Worm (Caenorhabditis elegans): ENCODE data around the gene B0334.10.
A peak's percentile ranks its signal among the peaks of the same experiment; 100 is the strongest.

Gene B0334.10

ce11 chrII:11566970-11567711 is 48.9 kb downstream of the B0334.10 start, which contains the start of gene F54D5.5 (continued):
- TF ChIP-seq tbx-2 (tag; optimal IDR thresholded peaks at IDR 0.05) (peak; percentile 3), lsy-2 (tag; optimal IDR thresholded peaks at IDR 0.05) (peak in 1 of 2 experiments; percentile 45), xbp-1 (tag; optimal IDR thresholded peaks at IDR 0.05) (no peak), nhr-19 (GFP tag; conservative IDR thresholded peaks at IDR 0.05) (no peak), nhr-11 (tag; optimal IDR thresholded peaks at IDR 0.05) (no peak), mab-9 (GFP tag; IDR thresholded peaks at IDR 0.05) (no peak), swsn-7 (tag; optimal IDR thresholded peaks at IDR 0.05) (no peak), Y116A8C.19 (tag; optimal IDR thresholded peaks at IDR 0.05; ENCODE audit: borderline replicate concordance) (no peak), mep-1 (tag; optimal IDR thresholded peaks at IDR 0.05) (peak; percentile 44), nhr-77 (tag; optimal IDR thresholded peaks at IDR 0.05) (no peak), ama-1 (optimal IDR thresholded peaks at IDR 0.05) (no peak), mdl-1 (tag; optimal IDR thresholded peaks at IDR 0.05) (no peak), jun-1 (tag; optimal IDR thresholded peaks at IDR 0.05) (no peak), nhr-71 (tag; optimal IDR thresholded peaks at IDR 0.05) (no peak), unc-30 (tag; optimal IDR thresholded peaks at IDR 0.05) (no peak), sptf-1 (tag; optimal IDR thresholded peaks at IDR 0.05) (no peak), efl-1 (optimal IDR thresholded peaks at IDR 0.05) (peak; percentile 25 to 62), efl-1 (GFP tag; optimal IDR thresholded peaks at IDR 0.05 in 1 of 2) (peak; percentile 61 to 95), nhr-90 (tag; optimal IDR thresholded peaks at IDR 0.05; ENCODE audit: poor library complexity) (no peak), egl-13 (tag; optimal IDR thresholded peaks at IDR 0.05) (peak; percentile 8), zag-1 (tag; optimal IDR thresholded peaks at IDR 0.05) (no peak), ceh-8 (GFP tag; optimal IDR thresholded peaks at IDR 0.05) (no peak), egl-27 (tag; optimal IDR thresholded peaks at IDR 0.05) (no peak), unc-98 (GFP tag; IDR thresholded peaks at IDR 0.05) (no peak), aly-2 (tag; optimal IDR thresholded peaks at IDR 0.05) (no peak), lin-35 (GFP tag; optimal IDR thresholded peaks at IDR 0.05) (peak; percentile 45 to 47), lin-14 (GFP tag; optimal IDR thresholded peaks at IDR 0.05) (peak; percentile 46), sup-37 (GFP tag; optimal IDR thresholded peaks at IDR 0.05) (no peak), fkh-10 (GFP tag; optimal IDR thresholded peaks at IDR 0.05) (no peak), pag-3 (tag; optimal IDR thresholded peaks at IDR 0.05; ENCODE audit: borderline replicate concordance, insufficient read depth) (no peak), nhr-12 (tag; optimal IDR thresholded peaks at IDR 0.05) (no peak), grh-1 (GFP tag; IDR thresholded peaks at IDR 0.05) (no peak), hlh-17 (GFP tag; optimal IDR thresholded peaks at IDR 0.05; ENCODE audit: borderline replicate concordance) (no peak), fkh-8 (tag; optimal IDR thresholded peaks at IDR 0.05) (no peak), lin-39 (tag; optimal IDR thresholded peaks at IDR 0.05) (no peak), C04F5.9 (tag; optimal IDR thresholded peaks at IDR 0.05) (no peak), nhr-76 (tag; optimal IDR thresholded peaks at IDR 0.05) (no peak), lin-13 (GFP tag; optimal IDR thresholded peaks at IDR 0.05) (no peak), unc-86 (tag; optimal IDR thresholded peaks at IDR 0.05) (peak; percentile 7), nhr-85 (tag) (peak; percentile 25), ztf-11 (tag; optimal IDR thresholded peaks at IDR 0.05) (peak in 1 of 2 experiments; percentile 40), dsc-1 (tag; optimal IDR thresholded peaks at IDR 0.05) (no peak), hlh-4 (tag; optimal IDR thresholded peaks at IDR 0.05) (no peak), fos-1 (tag; optimal IDR thresholded peaks at IDR 0.05) (no peak), ztf-4 (tag; optimal IDR thresholded peaks at IDR 0.05) (no peak), unc-62 (GFP tag; optimal IDR thresholded peaks at IDR 0.05) (no peak), rnt-1 (tag; optimal IDR thresholded peaks at IDR 0.05) (peak; percentile 5), nhr-28 (tag; optimal IDR thresholded peaks at IDR 0.05) (no peak), fkh-4 (tag; optimal IDR thresholded peaks at IDR 0.05; ENCODE audit: borderline replicate concordance) (no peak), ets-5 (GFP tag; IDR thresholded peaks at IDR 0.05) (no peak), nhr-84 (tag; optimal IDR thresholded peaks at IDR 0.05) (no peak)

All from whole organism, L1 larva.